Fruit fly (Drosophila melanogaster) whole organism, embryonic: ENCODE measurements around the gene Taf10.

ENCODE experiments used
- Antp ChIP-seq: fragments of 200-800 bp; sonication (Bioruptor generic); optimal IDR thresholded peaks from 3 replicates; lab custom pipeline; 2016; ENCODE audit warnings: missing biosample characterization, missing genetic modification characterization
- Atf6 ChIP-seq: fragments of 200-800 bp; sonication (Bioruptor generic); IDR thresholded peaks from 2 replicates; pipeline ENCODE4 v1.3.6; 2022; ENCODE audit warnings: missing biosample characterization, missing genetic modification characterization
- CG10321 ChIP-seq: fragments of 200-800 bp; sonication (Bioruptor generic); IDR thresholded peaks from 2 replicates; pipeline ENCODE4 v1.3.6; 2022; ENCODE audit warnings: missing biosample characterization, missing genetic modification characterization
- CG13894 ChIP-seq: fragments of 200-800 bp; sonication (Bioruptor generic); optimal IDR thresholded peaks from 3 replicates; lab custom pipeline; 2018; ENCODE audit warnings: missing biosample characterization, mild to moderate bottlenecking, missing genetic modification characterization, moderate library complexity
- CG15514 ChIP-seq: fragments of 200-800 bp; sonication (Bioruptor generic); optimal IDR thresholded peaks from 3 replicates; lab custom pipeline; 2017; ENCODE audit warnings: missing biosample characterization, missing genetic modification characterization, mild to moderate bottlenecking, moderate library complexity, missing genetic modification reagents
- CG17361 ChIP-seq: fragments of 200-800 bp; sonication (Bioruptor generic); IDR thresholded peaks from 3 replicates; pipeline ENCODE4 v1.3.6; 2022; ENCODE audit warnings: missing biosample characterization, missing genetic modification characterization
- CG1792 ChIP-seq: fragments of 200-800 bp; sonication (Bioruptor generic); optimal IDR thresholded peaks from 2 replicates; lab custom pipeline; 2016; ENCODE audit warnings: missing biosample characterization, missing genetic modification characterization
- CG2199 ChIP-seq: fragments of 200-800 bp; sonication (Bioruptor generic); IDR thresholded peaks from 3 replicates; pipeline ENCODE4 v1.3.6; 2022; ENCODE audit warnings: missing biosample characterization, missing genetic modification characterization
- CG32532 ChIP-seq: fragments of 200-800 bp; sonication (Bioruptor generic); IDR thresholded peaks from 2 replicates; pipeline ENCODE4 v1.3.6; 2022; ENCODE audit warnings: missing biosample characterization, missing genetic modification characterization
- CG34224 ChIP-seq: fragments of 200-800 bp; sonication (Bioruptor generic); IDR thresholded peaks from 3 replicates; pipeline ENCODE4 v1.3.6; 2022; ENCODE audit warnings: missing biosample characterization, missing genetic modification characterization; ENCODE audit not compliant: partially characterized antibody
- CG5953 ChIP-seq: fragments of 200-800 bp; sonication (Bioruptor generic); IDR thresholded peaks from 2 replicates; pipeline ENCODE4 v1.3.6; 2022; ENCODE audit warnings: missing biosample characterization, missing genetic modification characterization
- CG6791 ChIP-seq: fragments of 200-800 bp; sonication (Bioruptor generic); IDR thresholded peaks from 3 replicates; pipeline ENCODE4 v1.3.6; 2022; ENCODE audit warnings: missing biosample characterization, missing genetic modification characterization; ENCODE audit not compliant: partially characterized antibody
- CG8281 ChIP-seq: fragments of 200-800 bp; sonication (Bioruptor generic); optimal IDR thresholded peaks from 2 replicates; lab custom pipeline; 2018; ENCODE audit warnings: missing biosample characterization, mild to moderate bottlenecking, missing genetic modification characterization, moderate library complexity
- CoRest ChIP-seq: fragments of 200-800 bp; sonication (Bioruptor generic); optimal IDR thresholded peaks from 3 replicates; lab custom pipeline; 2018; ENCODE audit warnings: missing biosample characterization, mild to moderate bottlenecking, missing genetic modification characterization, moderate library complexity
- Dbx ChIP-seq: fragments of 200-800 bp; sonication (Bioruptor generic); IDR thresholded peaks from 3 replicates; pipeline ENCODE4 v1.3.6; 2022; ENCODE audit warnings: missing biosample characterization, missing genetic modification characterization
- Dfd ChIP-seq, 2 experiments: fragments of >200 bp; optimal IDR thresholded peaks; 2 replicates each; lab custom pipeline; 2017; ENCODE audit warnings: missing biosample characterization in 2 of 2, missing genetic modification characterization in 2 of 2
- Dp ChIP-seq: fragments of 200-800 bp; sonication (Bioruptor generic); optimal IDR thresholded peaks from 2 replicates; lab custom pipeline; 2018; ENCODE audit warnings: missing biosample characterization, mild to moderate bottlenecking, missing genetic modification characterization, moderate library complexity
- E2f2 ChIP-seq: fragments of 200-800 bp; sonication (Bioruptor generic); IDR thresholded peaks from 2 replicates; pipeline ENCODE4 v1.3.6; 2022; ENCODE audit warnings: missing biosample characterization, missing genetic modification characterization
- ERR ChIP-seq: fragments of 200-800 bp; sonication (Bioruptor generic); optimal IDR thresholded peaks from 2 replicates; lab custom pipeline; 2016; ENCODE audit warnings: missing biosample characterization, missing genetic modification characterization
- Ets65A ChIP-seq: fragments of 200-800 bp; sonication (Bioruptor generic); peaks from one replicate; lab custom pipeline; 2016; ENCODE audit warnings: missing biosample characterization, missing genetic modification characterization
- HLH4C ChIP-seq: fragments of 200-800 bp; sonication (Bioruptor generic); IDR thresholded peaks from 3 replicates; pipeline ENCODE4 v1.3.6; 2022; ENCODE audit warnings: missing biosample characterization, missing genetic modification characterization; ENCODE audit not compliant: partially characterized antibody
- HmgD ChIP-seq: fragments of 200-800 bp; sonication (Bioruptor generic); optimal IDR thresholded peaks from 3 replicates; lab custom pipeline; 2016; ENCODE audit warnings: missing biosample characterization, missing genetic modification characterization
- Hr3 ChIP-seq: fragments of 200-800 bp; sonication (Bioruptor generic); optimal IDR thresholded peaks from 3 replicates; lab custom pipeline; 2016; ENCODE audit warnings: missing biosample characterization, missing genetic modification characterization
- Med ChIP-seq: fragments of 200-800 bp; sonication (Bioruptor generic); peaks from one replicate; lab custom pipeline; 2016; ENCODE audit warnings: missing biosample characterization, missing genetic modification characterization, mild to moderate bottlenecking, inconsistent platforms, moderate library complexity
- Pdp1 ChIP-seq, 2 experiments: fragments of 200-800 bp; sonication (Bioruptor generic); optimal IDR thresholded peaks; 3 replicates each; lab custom pipeline; 2016; ENCODE audit warnings: missing biosample characterization in 2 of 2, missing genetic modification characterization in 2 of 2, mild to moderate bottlenecking in 1 of 2, moderate library complexity in 1 of 2
- Rfx ChIP-seq: fragments of 200-800 bp; sonication (Bioruptor generic); IDR thresholded peaks from 2 replicates; pipeline ENCODE4 v1.3.6; 2022; ENCODE audit warnings: missing biosample characterization, missing genetic modification characterization
- Scr ChIP-seq: fragments of 200-800 bp; sonication (Bioruptor generic); IDR thresholded peaks from 2 replicates; pipeline ENCODE4 v1.3.6; 2022; ENCODE audit warnings: missing biosample characterization, missing genetic modification characterization; ENCODE audit not compliant: partially characterized antibody
- abd-A ChIP-seq: fragments of 200-800 bp; sonication (Bioruptor generic); optimal IDR thresholded peaks from 3 replicates; lab custom pipeline; 2019; ENCODE audit warnings: missing biosample characterization, mild to moderate bottlenecking, missing genetic modification characterization, moderate library complexity
- amos ChIP-seq: fragments of 200-800 bp; sonication (Bioruptor generic); IDR thresholded peaks from 2 replicates; pipeline ENCODE4 v1.3.6; 2022; ENCODE audit warnings: missing biosample characterization, missing genetic modification characterization; ENCODE audit not compliant: partially characterized antibody
- cato ChIP-seq: fragments of 200-800 bp; sonication (Bioruptor generic); optimal IDR thresholded peaks from 2 replicates; lab custom pipeline; 2016; ENCODE audit warnings: missing biosample characterization, missing genetic modification characterization, borderline replicate concordance
- chinmo ChIP-seq: fragments of 200-800 bp; sonication (Bioruptor generic); IDR thresholded peaks from 4 replicates; pipeline ENCODE4 v1.3.6; 2022; ENCODE audit warnings: missing biosample characterization, missing genetic modification characterization; ENCODE audit not compliant: partially characterized antibody
- ci ChIP-seq: fragments of 200-800 bp; sonication (Bioruptor generic); IDR thresholded peaks from 3 replicates; pipeline ENCODE4 v1.3.6; 2022; ENCODE audit warnings: missing biosample characterization, missing genetic modification characterization
- corto ChIP-seq: fragments of 200-800 bp; sonication (Bioruptor generic); optimal IDR thresholded peaks from 2 replicates; lab custom pipeline; 2016; ENCODE audit warnings: missing biosample characterization, mild to moderate bottlenecking, missing genetic modification characterization, moderate library complexity
- cwo ChIP-seq: fragments of 200-800 bp; sonication (Bioruptor generic); optimal IDR thresholded peaks from 3 replicates; lab custom pipeline; 2017; ENCODE audit warnings: missing biosample characterization, missing genetic modification characterization, mild to moderate bottlenecking, moderate library complexity, missing genetic modification reagents
- inv ChIP-seq: fragments of 200-800 bp; sonication (Bioruptor generic); IDR thresholded peaks from 2 replicates; pipeline ENCODE4 v1.3.6; 2022; ENCODE audit warnings: missing biosample characterization, missing genetic modification characterization; ENCODE audit not compliant: partially characterized antibody
- kni ChIP-seq: fragments of 200-800 bp; sonication (Bioruptor generic); optimal IDR thresholded peaks from 3 replicates; lab custom pipeline; 2017; ENCODE audit warnings: mild to moderate bottlenecking, missing biosample characterization, missing genetic modification reagents, missing genetic modification characterization
- lab ChIP-seq: fragments of 200-800 bp; sonication (Bioruptor generic); optimal IDR thresholded peaks from 3 replicates; lab custom pipeline; 2017; ENCODE audit warnings: missing biosample characterization, missing genetic modification characterization, mild to moderate bottlenecking, moderate library complexity, missing genetic modification reagents
- nerfin-1 ChIP-seq: fragments of 200-800 bp; sonication (Bioruptor generic); optimal IDR thresholded peaks from 3 replicates; lab custom pipeline; 2019; ENCODE audit warnings: missing biosample characterization, mild to moderate bottlenecking, missing genetic modification characterization, moderate library complexity
- onecut ChIP-seq: fragments of 200-800 bp; sonication (Bioruptor generic); IDR thresholded peaks from 2 replicates; pipeline ENCODE4 v1.3.6; 2022; ENCODE audit warnings: missing biosample characterization, missing genetic modification characterization
- phol ChIP-seq: fragments of 200-800 bp; sonication (Bioruptor generic); optimal IDR thresholded peaks from 3 replicates; lab custom pipeline; 2018; ENCODE audit warnings: missing biosample characterization, mild to moderate bottlenecking, missing genetic modification characterization, moderate library complexity
- pros ChIP-seq: fragments of 200-800 bp; sonication (Bioruptor generic); optimal IDR thresholded peaks from 3 replicates; lab custom pipeline; 2019; ENCODE audit warnings: missing biosample characterization, mild to moderate bottlenecking, missing genetic modification characterization, moderate library complexity
- sens ChIP-seq: fragments of 200-800 bp; sonication (Bioruptor generic); peaks from one replicate; lab custom pipeline; 2016; ENCODE audit warnings: missing biosample characterization, missing genetic modification characterization
- seq ChIP-seq: fragments of 200-800 bp; sonication (Bioruptor generic); IDR thresholded peaks from 2 replicates; pipeline ENCODE4 v1.3.6; 2022; ENCODE audit warnings: missing biosample characterization, missing genetic modification characterization
- sug ChIP-seq: fragments of 200-800 bp; optimal IDR thresholded peaks from 2 replicates; lab custom pipeline; 2019; ENCODE audit warnings: missing biosample characterization, mild to moderate bottlenecking, missing genetic modification characterization, moderate library complexity
- toy ChIP-seq: fragments of 200-800 bp; sonication (Bioruptor generic); IDR thresholded peaks from 2 replicates; pipeline ENCODE4 v1.3.6; 2022; ENCODE audit warnings: missing biosample characterization, missing genetic modification characterization
- vvl ChIP-seq: fragments of 200-800 bp; sonication (Bioruptor generic); IDR thresholded peaks from 2 replicates; pipeline ENCODE4 v1.3.6; 2022; ENCODE audit warnings: missing biosample characterization, missing genetic modification characterization

Gene Taf10

DNA sequence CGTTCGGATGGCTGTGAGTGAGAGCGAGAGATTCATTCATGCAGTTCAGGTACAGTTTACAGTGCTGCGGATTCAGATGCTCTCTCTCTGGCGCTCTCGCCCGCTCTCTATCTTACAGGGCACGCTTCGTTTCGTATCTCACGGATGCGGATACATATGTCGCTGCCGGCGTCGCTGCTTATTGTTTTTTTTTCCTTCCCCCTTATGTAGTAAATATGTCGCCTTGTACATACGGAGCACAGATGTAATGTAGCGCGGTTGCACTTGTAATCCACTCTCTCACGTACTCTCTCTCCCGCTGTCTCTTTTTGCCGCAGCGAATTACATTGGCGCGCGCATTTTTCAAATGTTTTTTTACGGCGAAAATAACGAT, 12.4 kb upstream of the Taf10 start (continued):
- no peak for TF ChIP-seq CG34224 (GFP tag; lab: Robert Waterston, UW)

DNA sequence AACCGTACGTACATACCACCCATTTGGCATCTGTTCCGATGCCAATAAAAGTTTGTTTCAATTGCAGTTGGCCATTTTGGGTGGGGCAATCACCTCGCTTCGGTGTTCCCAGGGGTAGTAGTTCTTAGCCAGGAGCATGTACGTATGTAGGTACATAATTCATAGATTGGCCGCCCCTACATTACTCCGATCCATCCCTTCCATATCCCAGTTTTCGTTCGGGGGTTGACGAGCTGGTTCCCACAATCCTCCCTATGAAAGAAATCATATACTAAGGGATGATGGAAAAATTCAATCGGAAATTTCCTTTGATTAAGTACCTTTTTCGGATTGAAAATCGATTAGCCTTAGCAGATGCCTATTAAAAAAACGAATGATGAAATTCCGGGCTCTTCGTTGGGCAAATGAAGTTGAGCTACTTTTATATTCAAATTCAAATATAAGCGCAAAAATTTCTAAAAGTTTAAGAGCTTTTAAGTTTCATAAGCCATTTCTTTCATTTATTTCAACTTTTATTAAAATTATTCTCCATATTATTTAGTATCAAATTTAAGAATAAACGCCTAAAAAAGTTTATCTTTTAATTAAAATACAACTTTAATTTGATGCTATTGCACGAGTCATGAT, 9.6 kb upstream of the Taf10 start:
- TF ChIP-seq toy (GFP tag; lab: Robert Waterston, UW) (no peak), Hr3 (GFP tag; lab: Kevin White, UChicago) (no peak), HLH4C (no peak), abd-A (peak; percentile 27), sug (tag; lab: Kevin White, UChicago) (no peak), inv (GFP tag; lab: Robert Waterston, UW) (no peak), vvl (peak; percentile 14; the same call in 1 of the 2 replicates), CG6791 (GFP tag; lab: Robert Waterston, UW) (0 out of 3 replicates have a peak, but pooled peaks have one; percentile 5), Dp (GFP tag; lab: Kevin White, UChicago) (peak; percentile 57), Dbx (GFP tag; lab: Robert Waterston, UW) (peak; percentile 50; the same call in 2 of the 3 replicates), CG10321 (GFP tag; lab: Robert Waterston, UW) (no peak), sens (GFP tag; lab: Kevin White, UChicago) (peak; percentile 40), Rfx (GFP tag; lab: Robert Waterston, UW) (0 out of 2 replicates have a peak, but pooled peaks have one; percentile 29), seq (GFP tag; lab: Robert Waterston, UW) (peak; percentile 16; the same call in 1 of the 2 replicates), ci (peak; percentile 21; the same call in 1 of the 3 replicates), ERR (GFP tag; lab: Kevin White, UChicago) (no peak), lab (peak; percentile 10), CG2199 (GFP tag; lab: Robert Waterston, UW) (0 out of 3 replicates have a peak, but pooled peaks have one; percentile 9), Pdp1 (GFP tag; optimal IDR thresholded peaks at IDR 0.05; lab: Kevin White, UChicago) (no peak), Ets65A (peak; percentile 86), CG17361 (GFP tag; lab: Robert Waterston, UW) (no peak), CG15514 (GFP tag; lab: Kevin White, UChicago) (peak; percentile 37), CG13894 (tag; lab: Kevin White, UChicago) (peak; percentile 70), Dfd (GFP tag; optimal IDR thresholded peaks at IDR 0.05; lab: Kevin White, UChicago) (no peak), onecut (GFP tag; lab: Robert Waterston, UW) (0 out of 2 replicates have a peak, but pooled peaks have one; percentile 32), CG32532 (GFP tag; lab: Robert Waterston, UW) (0 out of 2 replicates have a peak, but pooled peaks have one; percentile 6), CoRest (no peak), cwo (GFP tag; lab: Kevin White, UChicago) (no peak), chinmo (GFP tag; lab: Robert Waterston, UW) (0 out of 4 replicates have a peak, but pooled peaks have one; percentile 9), CG8281 (tag; lab: Kevin White, UChicago) (no peak), CG1792 (GFP tag; lab: Kevin White, UChicago) (no peak), CG5953 (GFP tag; lab: Robert Waterston, UW) (no peak), HmgD (GFP tag; lab: Kevin White, UChicago) (no peak), Med (GFP tag; lab: Kevin White, UChicago) (peak; percentile 70), Scr (GFP tag; lab: Robert Waterston, UW) (no peak), corto (GFP tag; lab: Kevin White, UChicago) (peak; percentile 9), E2f2 (GFP tag; lab: Robert Waterston, UW) (peak; percentile 75), kni (GFP tag; lab: Kevin White, UChicago) (peak; percentile 48), Antp (GFP tag; lab: Kevin White, UChicago) (no peak), amos (GFP tag; lab: Robert Waterston, UW) (no peak), cato (GFP tag; lab: Kevin White, UChicago) (no peak), nerfin-1 (tag; lab: Kevin White, UChicago) (peak; percentile 8), pros (GFP tag; lab: Kevin White, UChicago) (peak; percentile 43), phol (tag; lab: Kevin White, UChicago) (peak; percentile 1), Atf6 (GFP tag; lab: Robert Waterston, UW) (peak; percentile 28; the same call in 1 of the 2 replicates)
